Worm (Caenorhabditis elegans) whole organism, L2 larva: ENCODE data around the gene ZK1321.1.

ENCODE experiments used
- ceh-82 ChIP-seq: fragments of 150-350 bp; optimal IDR thresholded peaks from 2 replicates; lab custom pipeline; 2014; ENCODE audit warnings: missing biosample characterization, missing genetic modification characterization
- elt-1 ChIP-seq: fragments of 150-350 bp; optimal IDR thresholded peaks from 2 replicates; lab custom pipeline; 2014; ENCODE audit warnings: missing biosample characterization, missing genetic modification characterization
- lin-13 ChIP-seq: fragments of 150-350 bp; optimal IDR thresholded peaks from 2 replicates; lab custom pipeline; 2014; ENCODE audit warnings: missing biosample characterization, missing genetic modification reagents, missing genetic modification characterization
- lin-39 ChIP-seq: fragments of 150-350 bp; optimal IDR thresholded peaks from 2 replicates; lab custom pipeline; 2014; ENCODE audit warnings: missing biosample characterization, missing genetic modification reagents, missing genetic modification characterization
- nhr-23 ChIP-seq: fragments of 150-350 bp; optimal IDR thresholded peaks from 2 replicates; lab custom pipeline; 2014; ENCODE audit warnings: missing biosample characterization, missing genetic modification reagents, missing genetic modification characterization
- nhr-25 ChIP-seq: fragments of 150-350 bp; sonication (generic microtip); optimal IDR thresholded peaks from 3 replicates; lab custom pipeline; 2014; ENCODE audit warnings: missing biosample characterization, missing genetic modification characterization
- snpc-4 ChIP-seq: fragments of 150-350 bp; optimal IDR thresholded peaks from 2 replicates; lab custom pipeline; 2014; ENCODE audit warnings: missing biosample characterization, missing genetic modification characterization
- unc-39 ChIP-seq: fragments of 150-350 bp; optimal IDR thresholded peaks from 2 replicates; lab custom pipeline; 2014; ENCODE audit warnings: missing biosample characterization, missing genetic modification characterization
- unc-62 ChIP-seq: fragments of 150-350 bp; optimal IDR thresholded peaks from 2 replicates; lab custom pipeline; 2014; ENCODE audit warnings: missing biosample characterization, missing genetic modification reagents, missing genetic modification characterization
- zag-1 ChIP-seq: fragments of 150-350 bp; optimal IDR thresholded peaks from 2 replicates; lab custom pipeline; 2014; ENCODE audit warnings: missing biosample characterization, missing genetic modification characterization

ce11 chrII:9746069-9746468 is 7.8 kb upstream of the ZK1321.1 start, which contains the start of the genes Y53C12B.1 and nos-3:
- TF ChIP-seq lin-13 (GFP tag; lab: Kevin White, UChicago) (peak; percentile 80), zag-1 (tag; lab: Kevin White, UChicago) (no peak), ceh-82 (no peak), nhr-23 (tag; lab: Kevin White, UChicago) (no peak), elt-1 (tag; lab: Kevin White, UChicago) (no peak), lin-39 (tag; lab: Kevin White, UChicago) (no peak), nhr-25 (tag; lab: Kevin White, UChicago) (peak; percentile 75), unc-62 (no peak), snpc-4 (peak; percentile 57), unc-39 (tag; lab: Kevin White, UChicago) (no peak)
